Fruit fly (Drosophila melanogaster) whole organism, embryonic: ENCODE results near the gene CG6126.
A peak's percentile ranks its signal among the peaks of the same experiment; 100 is the strongest.

Experiments
- ATbp ChIP-seq: fragments of 200-800 bp; sonication (Bioruptor generic); optimal IDR thresholded peaks from 2 replicates; lab custom pipeline; 2017; ENCODE audit warnings: missing biosample characterization, mild to moderate bottlenecking, missing genetic modification characterization, missing genetic modification reagents
- Antp ChIP-seq: fragments of 200-800 bp; sonication (Bioruptor generic); optimal IDR thresholded peaks from 3 replicates; lab custom pipeline; 2016; ENCODE audit warnings: missing biosample characterization, missing genetic modification characterization
- Atf3 ChIP-seq: fragments of 200-800 bp; sonication (Bioruptor generic); optimal IDR thresholded peaks from 3 replicates; lab custom pipeline; 2016; ENCODE audit warnings: missing biosample characterization, missing genetic modification characterization
- Atf6 ChIP-seq: fragments of 200-800 bp; sonication (Bioruptor generic); IDR thresholded peaks from 2 replicates; pipeline ENCODE4 v1.3.6; 2022; ENCODE audit warnings: missing biosample characterization, missing genetic modification characterization
- Bgb ChIP-seq: fragments of 200-800 bp; sonication (Bioruptor generic); IDR thresholded peaks from 2 replicates; pipeline ENCODE4 v1.3.6; 2022; ENCODE audit warnings: missing biosample characterization, missing genetic modification characterization; ENCODE audit not compliant: partially characterized antibody
- Blimp-1 ChIP-seq: fragments of 200-800 bp; sonication (Bioruptor generic); optimal IDR thresholded peaks from 3 replicates; lab custom pipeline; 2018; ENCODE audit warnings: missing biosample characterization, missing genetic modification characterization, mild to moderate bottlenecking, moderate library complexity, missing genetic modification reagents
- CG10654 ChIP-seq: fragments of 200-800 bp; sonication (Bioruptor generic); optimal IDR thresholded peaks from 2 replicates; lab custom pipeline; 2016; ENCODE audit warnings: missing biosample characterization, missing genetic modification characterization
- CG10979 ChIP-seq: fragments of 200-800 bp; sonication (Bioruptor generic); optimal IDR thresholded peaks from 2 replicates; lab custom pipeline; 2018; ENCODE audit warnings: missing biosample characterization, mild to moderate bottlenecking, missing genetic modification characterization, moderate library complexity
- CG12071 ChIP-seq: fragments of 200-800 bp; sonication (Bioruptor generic); optimal IDR thresholded peaks from 3 replicates; lab custom pipeline; 2018; ENCODE audit warnings: missing biosample characterization, mild to moderate bottlenecking, missing genetic modification characterization
- CG12155 ChIP-seq: fragments of 200-800 bp; sonication (Bioruptor generic); optimal IDR thresholded peaks from 3 replicates; lab custom pipeline; 2016; ENCODE audit warnings: missing biosample characterization, missing genetic modification characterization
- CG12219 ChIP-seq: fragments of 200-800 bp; sonication (Bioruptor generic); optimal IDR thresholded peaks from 3 replicates; lab custom pipeline; 2018; ENCODE audit warnings: missing biosample characterization, mild to moderate bottlenecking, missing genetic modification characterization
- CG14014 ChIP-seq: fragments of 200-800 bp; sonication (Bioruptor generic); IDR thresholded peaks from 2 replicates; pipeline ENCODE4 v1.3.6; 2022; ENCODE audit warnings: missing biosample characterization, missing genetic modification characterization
- CG14441 ChIP-seq: fragments of 200-800 bp; sonication (Bioruptor generic); IDR thresholded peaks from 2 replicates; pipeline ENCODE4 v1.3.6; 2022; ENCODE audit warnings: missing biosample characterization, missing genetic modification characterization
- CG16779 ChIP-seq: fragments of 200-800 bp; sonication (Bioruptor generic); IDR thresholded peaks from 2 replicates; pipeline ENCODE4 v1.3.6; 2022; ENCODE audit warnings: missing biosample characterization, missing genetic modification characterization
- CG17328 ChIP-seq: fragments of 200-800 bp; sonication (Bioruptor generic); IDR thresholded peaks from 2 replicates; pipeline ENCODE4 v1.3.6; 2022; ENCODE audit warnings: missing biosample characterization, missing genetic modification characterization
- CG17359 ChIP-seq: fragments of 200-800 bp; sonication (Bioruptor generic); optimal IDR thresholded peaks from 3 replicates; lab custom pipeline; 2018; ENCODE audit warnings: missing biosample characterization, mild to moderate bottlenecking, missing genetic modification characterization, moderate library complexity
- CG18764 ChIP-seq: fragments of 200-800 bp; sonication (Bioruptor generic); optimal IDR thresholded peaks from 3 replicates; lab custom pipeline; 2016; ENCODE audit warnings: missing biosample characterization, missing genetic modification characterization
- CG3065 ChIP-seq: fragments of 200-800 bp; sonication (Bioruptor generic); optimal IDR thresholded peaks from 2 replicates; lab custom pipeline; 2016; ENCODE audit warnings: missing biosample characterization, missing genetic modification characterization
- CG31224 ChIP-seq: fragments of 200-800 bp; sonication (Bioruptor generic); IDR thresholded peaks from 2 replicates; pipeline ENCODE4 v1.3.6; 2022; ENCODE audit warnings: missing biosample characterization, missing genetic modification characterization
- CG31388 ChIP-seq: fragments of 200-800 bp; sonication (Bioruptor generic); optimal IDR thresholded peaks from 2 replicates; lab custom pipeline; 2016; ENCODE audit warnings: missing biosample characterization, missing genetic modification characterization
- CG34422 ChIP-seq: fragments of 200-800 bp; sonication (Bioruptor generic); IDR thresholded peaks from 3 replicates; pipeline ENCODE4 v1.3.6; 2022; ENCODE audit warnings: missing biosample characterization, missing genetic modification characterization
- CG4360 ChIP-seq: fragments of 200-800 bp; sonication (Bioruptor generic); IDR thresholded peaks from 2 replicates; pipeline ENCODE4 v1.3.6; 2022; ENCODE audit warnings: missing biosample characterization, missing genetic modification characterization
- CG7786 ChIP-seq: fragments of 200-800 bp; sonication (Bioruptor generic); optimal IDR thresholded peaks from 2 replicates; lab custom pipeline; 2016; ENCODE audit warnings: missing biosample characterization, missing genetic modification characterization
- CG7987 ChIP-seq: fragments of 200-800 bp; sonication (Bioruptor generic); optimal IDR thresholded peaks from 2 replicates; lab custom pipeline; 2018; ENCODE audit warnings: missing biosample characterization, mild to moderate bottlenecking, missing genetic modification characterization, moderate library complexity
- CG8290 ChIP-seq, 3 experiments: fragments of 200-800 bp; sonication (Bioruptor generic); optimal IDR thresholded peaks; 2 replicates each; lab custom pipeline; 2016 to 2019; ENCODE audit warnings: missing biosample characterization in 3 of 3, missing genetic modification characterization in 3 of 3, mild to moderate bottlenecking in 2 of 3, moderate library complexity in 1 of 3
- Dek ChIP-seq: fragments of 200-800 bp; sonication (Bioruptor generic); optimal IDR thresholded peaks from 3 replicates; lab custom pipeline; 2019; ENCODE audit warnings: missing biosample characterization, mild to moderate bottlenecking, missing genetic modification characterization, moderate library complexity
- Eip74EF ChIP-seq, 2 experiments: fragments of 200-800 bp in 1 of 2; fragments of >200 bp in 1 of 2; sonication (Bioruptor generic) in 1 of 2; optimal IDR thresholded peaks; 2 replicates each; lab custom pipeline; 2017 to 2019; ENCODE audit warnings: missing biosample characterization in 2 of 2, missing genetic modification characterization in 2 of 2, mild to moderate bottlenecking in 1 of 2, moderate library complexity in 1 of 2
- Ets65A ChIP-seq: fragments of 200-800 bp; sonication (Bioruptor generic); peaks from one replicate; lab custom pipeline; 2016; ENCODE audit warnings: missing biosample characterization, missing genetic modification characterization
- HLHmδ ChIP-seq: fragments of 200-800 bp; sonication (Bioruptor generic); optimal IDR thresholded peaks from 2 replicates; lab custom pipeline; 2018; ENCODE audit warnings: missing biosample characterization, mild to moderate bottlenecking, missing genetic modification characterization, moderate library complexity
- Hmr ChIP-seq: fragments of 200-800 bp; sonication (Bioruptor generic); optimal IDR thresholded peaks from 3 replicates; lab custom pipeline; 2017; ENCODE audit warnings: mild to moderate bottlenecking, missing biosample characterization, missing genetic modification reagents, missing genetic modification characterization
- Mrtf ChIP-seq: fragments of 200-800 bp; sonication (Bioruptor generic); IDR thresholded peaks from 3 replicates; pipeline ENCODE4 v1.3.6; 2022; ENCODE audit warnings: missing biosample characterization, missing genetic modification characterization
- Nf-YA ChIP-seq: fragments of 200-800 bp; sonication (Bioruptor generic); IDR thresholded peaks from 2 replicates; pipeline ENCODE4 v1.3.6; 2022; ENCODE audit warnings: missing biosample characterization, missing genetic modification characterization
- Opbp ChIP-seq: fragments of 200-800 bp; sonication (Bioruptor generic); IDR thresholded peaks from 3 replicates; pipeline ENCODE4 v1.3.6; 2022; ENCODE audit warnings: missing biosample characterization, missing genetic modification characterization; ENCODE audit not compliant: partially characterized antibody
- bsh ChIP-seq, 2 experiments: fragments of 200-800 bp; sonication (Bioruptor generic); optimal IDR thresholded peaks; 2 replicates each; lab custom pipeline; 2017 to 2018; ENCODE audit warnings: mild to moderate bottlenecking in 2 of 2, missing biosample characterization in 2 of 2, missing genetic modification characterization in 2 of 2, moderate library complexity in 1 of 2
- cg ChIP-seq: fragments of 200-800 bp; sonication (Bioruptor generic); optimal IDR thresholded peaks from 3 replicates; lab custom pipeline; 2019; ENCODE audit warnings: missing biosample characterization, mild to moderate bottlenecking, missing genetic modification characterization, moderate library complexity
- dm ChIP-seq: fragments of 200-800 bp; sonication (Bioruptor generic); optimal IDR thresholded peaks from 3 replicates; lab custom pipeline; 2016; ENCODE audit warnings: missing biosample characterization, missing genetic modification characterization
- fd102C ChIP-seq: fragments of 200-800 bp; sonication (Bioruptor generic); optimal IDR thresholded peaks from 2 replicates; lab custom pipeline; 2018; ENCODE audit warnings: missing biosample characterization, mild to moderate bottlenecking, missing genetic modification characterization, moderate library complexity
- gro ChIP-seq: fragments of 200-800 bp; sonication (Bioruptor generic); optimal IDR thresholded peaks from 2 replicates; lab custom pipeline; 2016; ENCODE audit warnings: missing biosample characterization, missing genetic modification characterization
- ham ChIP-seq: fragments of 200-800 bp; sonication (Bioruptor generic); IDR thresholded peaks from 2 replicates; pipeline ENCODE4 v1.3.6; 2022; ENCODE audit warnings: missing biosample characterization, missing genetic modification characterization
- hth ChIP-seq: fragments of >200 bp; optimal IDR thresholded peaks from 2 replicates; lab custom pipeline; 2017; ENCODE audit warnings: inconsistent platforms
- kni ChIP-seq: fragments of 200-800 bp; sonication (Bioruptor generic); optimal IDR thresholded peaks from 3 replicates; lab custom pipeline; 2017; ENCODE audit warnings: mild to moderate bottlenecking, missing biosample characterization, missing genetic modification reagents, missing genetic modification characterization
- mirr ChIP-seq: fragments of 200-800 bp; sonication (Bioruptor generic); optimal IDR thresholded peaks from 3 replicates; lab custom pipeline; 2018; ENCODE audit warnings: missing biosample characterization, mild to moderate bottlenecking, missing genetic modification characterization
- odd ChIP-seq: fragments of 200-800 bp; sonication (Bioruptor generic); optimal IDR thresholded peaks from 2 replicates; lab custom pipeline; 2017; ENCODE audit warnings: missing biosample characterization, mild to moderate bottlenecking, missing genetic modification characterization
- pfk ChIP-seq: fragments of 200-800 bp; sonication (Bioruptor generic); optimal IDR thresholded peaks from 2 replicates; lab custom pipeline; 2018; ENCODE audit warnings: missing biosample characterization, mild to moderate bottlenecking, missing genetic modification characterization, moderate library complexity
- pros ChIP-seq: fragments of 200-800 bp; sonication (Bioruptor generic); optimal IDR thresholded peaks from 3 replicates; lab custom pipeline; 2019; ENCODE audit warnings: missing biosample characterization, mild to moderate bottlenecking, missing genetic modification characterization, moderate library complexity
- tap ChIP-seq: fragments of 200-800 bp; optimal IDR thresholded peaks from 3 replicates; lab custom pipeline; 2019; ENCODE audit warnings: missing biosample characterization, mild to moderate bottlenecking, missing genetic modification characterization, moderate library complexity
- vvl ChIP-seq: fragments of 200-800 bp; sonication (Bioruptor generic); IDR thresholded peaks from 2 replicates; pipeline ENCODE4 v1.3.6; 2022; ENCODE audit warnings: missing biosample characterization, missing genetic modification characterization
- zfh1 ChIP-seq: fragments of 200-800 bp; sonication (Bioruptor generic); IDR thresholded peaks from 3 replicates; pipeline ENCODE4 v1.3.6; 2022; ENCODE audit warnings: missing biosample characterization, missing genetic modification characterization

CG6126 gene

dm6 chr3R:16208106-16208780 lies 5.4 kb upstream of the CG6126 start (continued):
- TF ChIP-seq mirr: peak; percentile 64
- peak; percentile 88 for TF ChIP-seq pros (GFP tag; lab: Kevin White, UChicago)
- no peak for TF ChIP-seq CG3065 (GFP tag; lab: Kevin White, UChicago)
- TF ChIP-seq Atf3: no peak
- TF ChIP-seq CG8290 (GFP tag; optimal IDR thresholded peaks at IDR 0.05; lab: Kevin White, UChicago): no peak
- peak in 1 of 2 experiments; percentile 43 for TF ChIP-seq CG8290 (tag; optimal IDR thresholded peaks at IDR 0.05; lab: Kevin White, UChicago)
- 0 out of 3 replicates have a peak, but pooled peaks have one; percentile 8 for TF ChIP-seq Mrtf (GFP tag; lab: Robert Waterston, UW)
- peak; percentile 41 for TF ChIP-seq CG17359 (tag; lab: Kevin White, UChicago)
- TF ChIP-seq dm (GFP tag; lab: Kevin White, UChicago): no peak
- TF ChIP-seq odd (GFP tag; lab: Kevin White, UChicago): no peak
- TF ChIP-seq hth (lab: Kevin White, UChicago): no peak
- TF ChIP-seq CG14014 (GFP tag; lab: Robert Waterston, UW): peak; percentile 33; the same call in 1 of the 2 replicates
- peak; percentile 73 for TF ChIP-seq cg (GFP tag; lab: Kevin White, UChicago)
- TF ChIP-seq CG17328 (GFP tag; lab: Robert Waterston, UW): no peak
- no peak for TF ChIP-seq CG31388 (GFP tag; lab: Kevin White, UChicago)
- no peak for TF ChIP-seq CG7786 (GFP tag; lab: Kevin White, UChicago)
- TF ChIP-seq ham (GFP tag; lab: Robert Waterston, UW): no peak
- TF ChIP-seq fd102C (GFP tag; lab: Kevin White, UChicago): no peak
- peak; percentile 59 for TF ChIP-seq HLHmδ (GFP tag; lab: Kevin White, UChicago)
- peak in 1 of 2 experiments; percentile 68 for TF ChIP-seq Eip74EF (GFP tag; optimal IDR thresholded peaks at IDR 0.05; lab: Kevin White, UChicago)
- peak; percentile 26 for TF ChIP-seq Ets65A (GFP tag; lab: Kevin White, UChicago)
- TF ChIP-seq Atf6 (GFP tag; lab: Robert Waterston, UW): peak; percentile 44; the same call in 1 of the 2 replicates
- no peak for TF ChIP-seq zfh1 (GFP tag; lab: Robert Waterston, UW)
- peak; percentile 64; the same call in 1 of the 2 replicates for TF ChIP-seq vvl
- TF ChIP-seq Hmr (GFP tag; lab: Kevin White, UChicago): peak; percentile 59
- TF ChIP-seq CG10654 (GFP tag; lab: Kevin White, UChicago): no peak
- no peak for TF ChIP-seq gro (GFP tag; lab: Kevin White, UChicago)
- peak; percentile 5; the same call in 1 of the 2 replicates for TF ChIP-seq CG14441 (GFP tag; lab: Robert Waterston, UW)
- TF ChIP-seq pfk (GFP tag; lab: Kevin White, UChicago): peak; percentile 54
- TF ChIP-seq Blimp-1 (GFP tag; lab: Kevin White, UChicago): no peak
- no peak for TF ChIP-seq CG18764
- no peak for TF ChIP-seq ATbp (GFP tag; lab: Kevin White, UChicago)
- TF ChIP-seq CG4360 (GFP tag; lab: Robert Waterston, UW): peak; percentile 43; the same call in 1 of the 2 replicates
- TF ChIP-seq Nf-YA (GFP tag; lab: Robert Waterston, UW): 0 out of 2 replicates have a peak, but pooled peaks have one; percentile 32
- peak; percentile 67; the same call in 1 of the 2 replicates for TF ChIP-seq CG16779 (GFP tag; lab: Robert Waterston, UW)
- peak; percentile 56 for TF ChIP-seq Dek (tag; lab: Kevin White, UChicago)
- no peak for TF ChIP-seq tap
- TF ChIP-seq CG7987: no peak
- TF ChIP-seq CG12155 (GFP tag; lab: Kevin White, UChicago): peak; percentile 3
- 0 out of 3 replicates have a peak, but pooled peaks have one; percentile 25 for TF ChIP-seq CG34422 (GFP tag; lab: Robert Waterston, UW)
- peak; percentile 4 for TF ChIP-seq CG12071
- peak in 1 of 2 experiments; percentile 96 for TF ChIP-seq bsh (GFP tag; optimal IDR thresholded peaks at IDR 0.05; lab: Kevin White, UChicago)
- peak; percentile 7; the same call in 1 of the 3 replicates for TF ChIP-seq Opbp (GFP tag; lab: Robert Waterston, UW)
- TF ChIP-seq Bgb: peak; percentile 25; the same call in 1 of the 2 replicates
- peak; percentile 91 for TF ChIP-seq CG31224
- TF ChIP-seq Antp (GFP tag; lab: Kevin White, UChicago): no peak
- TF ChIP-seq CG12219 (GFP tag; lab: Kevin White, UChicago): no peak
- TF ChIP-seq kni (GFP tag; lab: Kevin White, UChicago): peak; percentile 98
- no peak for TF ChIP-seq CG10979 (tag; lab: Kevin White, UChicago)
